Worm (Caenorhabditis elegans): Measurements from ENCODE around the gene btb-17.

DNA sequence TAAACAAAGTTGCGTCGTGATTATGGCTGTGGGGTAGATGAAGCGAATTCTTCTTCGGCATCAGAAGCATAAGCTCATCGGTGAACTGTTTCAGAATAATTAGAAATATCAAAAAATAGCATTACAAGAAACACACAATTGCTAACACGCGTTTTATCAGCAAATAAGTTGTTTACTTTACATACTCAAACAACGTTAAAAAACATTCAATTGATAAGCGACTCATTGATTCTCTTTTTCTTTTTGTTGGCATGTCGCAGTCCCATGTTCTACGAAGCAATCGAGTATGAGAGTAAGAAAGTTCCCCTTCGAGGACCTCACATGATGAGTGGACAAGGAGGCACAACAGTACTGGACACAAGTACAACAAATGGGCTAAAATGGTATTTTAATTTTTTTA lies 1.4 kb downstream of the btb-17 start, which contains the start of gene btb-16:
- TF ChIP-seq ama-1 (optimal IDR thresholded peaks at IDR 0.05) (no peak), alr-1 (tag; optimal IDR thresholded peaks at IDR 0.05; ENCODE audit: borderline replicate concordance) (no peak)

Measured in whole organism, L1 larva.